Fruit fly (Drosophila melanogaster) whole organism, prepupa: ENCODE data around the gene CG14142.
A peak's percentile ranks its signal among the peaks of the same experiment; 100 is the strongest.

Source experiments
- Blimp-1 ChIP-seq: fragments of 200-800 bp; sonication (Bioruptor generic); optimal IDR thresholded peaks from 3 replicates; lab custom pipeline; 2017; ENCODE audit warnings: missing biosample characterization, missing genetic modification characterization, mild to moderate bottlenecking, moderate library complexity, missing genetic modification reagents
- CG10669 ChIP-seq: fragments of 200-800 bp; sonication (Bioruptor generic); optimal IDR thresholded peaks from 3 replicates; lab custom pipeline; 2018; ENCODE audit warnings: missing biosample characterization, mild to moderate bottlenecking, missing genetic modification characterization, moderate library complexity
- CG11902 ChIP-seq: fragments of 200-800 bp; sonication (Bioruptor generic); optimal IDR thresholded peaks from 3 replicates; lab custom pipeline; 2016; ENCODE audit warnings: missing biosample characterization, missing genetic modification characterization
- CG1621 ChIP-seq: fragments of 200-800 bp; sonication (Bioruptor generic); optimal IDR thresholded peaks from 3 replicates; lab custom pipeline; 2018; ENCODE audit warnings: missing biosample characterization, mild to moderate bottlenecking, missing genetic modification characterization
- CG16779 ChIP-seq: fragments of 200-800 bp; sonication (Bioruptor generic); optimal IDR thresholded peaks from 3 replicates; lab custom pipeline; 2017; ENCODE audit warnings: missing biosample characterization, mild to moderate bottlenecking, missing genetic modification characterization
- CG3032 ChIP-seq: fragments of 200-800 bp; optimal IDR thresholded peaks from 2 replicates; lab custom pipeline; 2019; ENCODE audit warnings: missing biosample characterization, mild to moderate bottlenecking, missing genetic modification characterization, moderate library complexity
- CG31627 ChIP-seq: fragments of 200-800 bp; sonication (Bioruptor generic); optimal IDR thresholded peaks from 3 replicates; lab custom pipeline; 2016; ENCODE audit warnings: missing biosample characterization, missing genetic modification characterization
- CG34406 ChIP-seq: fragments of 200-800 bp; sonication (Bioruptor generic); optimal IDR thresholded peaks from 3 replicates; lab custom pipeline; 2016; ENCODE audit warnings: missing biosample characterization, missing genetic modification characterization
- CG3919 ChIP-seq: fragments of 200-800 bp; sonication (Bioruptor generic); optimal IDR thresholded peaks from 3 replicates; lab custom pipeline; 2016; ENCODE audit warnings: missing biosample characterization, missing genetic modification characterization
- CG4318 ChIP-seq: fragments of 200-800 bp; sonication (Bioruptor generic); optimal IDR thresholded peaks from 3 replicates; lab custom pipeline; 2017; ENCODE audit warnings: missing biosample characterization, mild to moderate bottlenecking, missing genetic modification characterization
- CG6792 ChIP-seq: fragments of 200-800 bp; sonication (Bioruptor generic); optimal IDR thresholded peaks from 3 replicates; lab custom pipeline; 2016; ENCODE audit warnings: missing biosample characterization, missing genetic modification characterization
- CG6808 ChIP-seq: fragments of 200-800 bp; sonication (Bioruptor generic); optimal IDR thresholded peaks from 3 replicates; lab custom pipeline; 2017; ENCODE audit warnings: missing biosample characterization, missing genetic modification characterization, mild to moderate bottlenecking, moderate library complexity, missing genetic modification reagents
- CG8319 ChIP-seq: fragments of 200-800 bp; sonication (Bioruptor generic); optimal IDR thresholded peaks from 3 replicates; lab custom pipeline; 2016; ENCODE audit warnings: missing biosample characterization, missing genetic modification characterization
- Eip75B ChIP-seq: fragments of 200-800 bp; sonication (Bioruptor generic); optimal IDR thresholded peaks from 3 replicates; lab custom pipeline; 2016; ENCODE audit warnings: missing biosample characterization, missing genetic modification characterization
- Eip78C ChIP-seq: fragments of 200-800 bp; sonication (Bioruptor generic); peaks from one replicate; lab custom pipeline; 2016; ENCODE audit warnings: missing biosample characterization, missing genetic modification characterization
- Ets21C ChIP-seq: fragments of 200-800 bp; sonication (Bioruptor generic); optimal IDR thresholded peaks from 3 replicates; lab custom pipeline; 2016; ENCODE audit warnings: missing biosample characterization, missing genetic modification characterization
- Ets96B ChIP-seq: fragments of 200-800 bp; optimal IDR thresholded peaks from 2 replicates; lab custom pipeline; 2019; ENCODE audit warnings: missing biosample characterization, mild to moderate bottlenecking, missing genetic modification characterization, moderate library complexity
- Gug ChIP-seq: fragments of 200-800 bp; sonication (Bioruptor generic); IDR thresholded peaks from 2 replicates; pipeline ENCODE4 v1.3.6; 2022; ENCODE audit warnings: missing biosample characterization, missing genetic modification characterization
- Hr38 ChIP-seq: sonication (Bioruptor generic); optimal IDR thresholded peaks from 2 replicates; lab custom pipeline; 2016; ENCODE audit warnings: missing biosample characterization, missing genetic modification characterization
- Hr39 ChIP-seq: fragments of 200-800 bp; sonication (Bioruptor generic); optimal IDR thresholded peaks from 2 replicates; lab custom pipeline; 2016; ENCODE audit warnings: missing biosample characterization, missing genetic modification characterization
- Lpt ChIP-seq: fragments of 200-800 bp; sonication (Bioruptor generic); optimal IDR thresholded peaks from 3 replicates; lab custom pipeline; 2016; ENCODE audit warnings: missing biosample characterization, missing genetic modification characterization
- Met ChIP-seq: fragments of 200-800 bp; sonication (Bioruptor generic); optimal IDR thresholded peaks from 3 replicates; lab custom pipeline; 2016; ENCODE audit warnings: missing biosample characterization, missing genetic modification characterization
- Smox ChIP-seq: fragments of 200-800 bp; sonication (Bioruptor generic); optimal IDR thresholded peaks from 3 replicates; lab custom pipeline; 2016; ENCODE audit warnings: missing biosample characterization, missing genetic modification characterization
- Sox102F ChIP-seq: fragments of 200-800 bp; sonication (Bioruptor generic); optimal IDR thresholded peaks from 2 replicates; lab custom pipeline; 2016; ENCODE audit warnings: missing biosample characterization, mild to moderate bottlenecking, missing genetic modification characterization
- Sox14 ChIP-seq: fragments of 200-800 bp; sonication (Bioruptor generic); optimal IDR thresholded peaks from 3 replicates; lab custom pipeline; 2016; ENCODE audit warnings: missing biosample characterization, missing genetic modification characterization
- acj6 ChIP-seq: fragments of 200-800 bp; sonication (Bioruptor generic); optimal IDR thresholded peaks from 3 replicates; lab custom pipeline; 2016; ENCODE audit warnings: missing biosample characterization, missing genetic modification characterization
- dac ChIP-seq: fragments of 200-800 bp; sonication (Bioruptor generic); optimal IDR thresholded peaks from 2 replicates; lab custom pipeline; 2017; ENCODE audit warnings: missing biosample characterization, mild to moderate bottlenecking, missing genetic modification characterization
- dsx ChIP-seq: fragments of 200-800 bp; optimal IDR thresholded peaks from 3 replicates; lab custom pipeline; 2019; ENCODE audit warnings: missing biosample characterization, mild to moderate bottlenecking, missing genetic modification characterization, moderate library complexity; ENCODE audit not compliant: poor library complexity, severe bottlenecking
- eg ChIP-seq: fragments of 200-800 bp; sonication (Bioruptor generic); IDR thresholded peaks from 3 replicates; pipeline ENCODE4 v1.3.6; 2022; ENCODE audit warnings: missing biosample characterization, missing genetic modification characterization
- esn ChIP-seq: fragments of 200-800 bp; sonication (Bioruptor generic); optimal IDR thresholded peaks from 2 replicates; lab custom pipeline; 2016; ENCODE audit warnings: missing biosample characterization, mild to moderate bottlenecking, missing genetic modification characterization, moderate library complexity
- fkh ChIP-seq: fragments of 200-800 bp; sonication (Bioruptor generic); optimal IDR thresholded peaks from 3 replicates; lab custom pipeline; 2017; ENCODE audit warnings: missing biosample characterization, mild to moderate bottlenecking, missing genetic modification characterization, moderate library complexity
- lz ChIP-seq: fragments of 200-800 bp; sonication (Bioruptor generic); optimal IDR thresholded peaks from 3 replicates; lab custom pipeline; 2016; ENCODE audit warnings: missing biosample characterization, missing genetic modification characterization
- net ChIP-seq: fragments of 200-800 bp; sonication (Bioruptor generic); optimal IDR thresholded peaks from 3 replicates; lab custom pipeline; 2016; ENCODE audit warnings: missing biosample characterization, missing genetic modification characterization
- pdm3 ChIP-seq: fragments of 200-800 bp; sonication (Bioruptor generic); optimal IDR thresholded peaks from 3 replicates; lab custom pipeline; 2016; ENCODE audit warnings: missing biosample characterization, missing genetic modification characterization
- spab ChIP-seq: fragments of 200-800 bp; sonication (Bioruptor generic); optimal IDR thresholded peaks from 2 replicates; lab custom pipeline; 2017; ENCODE audit warnings: missing biosample characterization, mild to moderate bottlenecking, missing genetic modification characterization, missing genetic modification reagents
- ss ChIP-seq, 2 experiments: fragments of 200-800 bp; sonication (Bioruptor generic); optimal IDR thresholded peaks; 2 replicates in 1 of 2; 3 replicates in 1 of 2; lab custom pipeline; 2017 to 2018; ENCODE audit warnings: mild to moderate bottlenecking in 2 of 2, missing biosample characterization in 2 of 2, missing genetic modification characterization in 2 of 2, moderate library complexity in 1 of 2
- svp ChIP-seq: fragments of 200-800 bp; sonication (Bioruptor generic); peaks from one replicate; lab custom pipeline; 2016; ENCODE audit warnings: missing biosample characterization, missing genetic modification characterization
- topi ChIP-seq: fragments of 200-800 bp; sonication (Bioruptor generic); optimal IDR thresholded peaks from 3 replicates; lab custom pipeline; 2016; ENCODE audit warnings: missing biosample characterization, missing genetic modification characterization
- vri ChIP-seq: fragments of 200-800 bp; sonication (Bioruptor generic); optimal IDR thresholded peaks from 3 replicates; lab custom pipeline; 2016; ENCODE audit warnings: missing biosample characterization, mild to moderate bottlenecking, missing genetic modification characterization

Gene CG14142

dm6 chr3L:11197291-11198021 is 24.1 kb downstream of the CG14142 start, which contains the start of gene GlcAT-P (continued):
- TF ChIP-seq Ets21C (GFP tag; lab: Kevin White, UChicago) (no peak), Hr39 (GFP tag; lab: Kevin White, UChicago) (no peak), vri (GFP tag; lab: Kevin White, UChicago) (no peak), dac (GFP tag; lab: Kevin White, UChicago) (no peak), pdm3 (GFP tag; lab: Kevin White, UChicago) (peak; percentile 40), CG16779 (tag; lab: Kevin White, UChicago) (peak; percentile 6), Ets96B (tag; lab: Kevin White, UChicago) (peak; percentile 77), esn (peak; percentile 66), Eip75B (GFP tag; lab: Kevin White, UChicago) (peak; percentile 31), lz (peak; percentile 13), topi (GFP tag; lab: Kevin White, UChicago) (peak; percentile 22), net (peak; percentile 40), CG4318 (GFP tag; lab: Kevin White, UChicago) (peak; percentile 23), Gug (GFP tag; lab: Robert Waterston, UW) (peak; percentile 74), ss (GFP tag; optimal IDR thresholded peaks at IDR 0.05; lab: Kevin White, UChicago) (peak in 1 of 2 experiments; percentile 1), eg (GFP tag; lab: Robert Waterston, UW) (peak; percentile 84), CG34406 (GFP tag; lab: Kevin White, UChicago) (peak; percentile 51), Eip78C (peak; percentile 80), Sox102F (GFP tag; lab: Kevin White, UChicago) (no peak), Blimp-1 (GFP tag; lab: Kevin White, UChicago) (no peak), CG11902 (GFP tag; lab: Kevin White, UChicago) (no peak), CG6808 (peak; percentile 34), Met (GFP tag; lab: Kevin White, UChicago) (peak; percentile 50), CG31627 (GFP tag; lab: Kevin White, UChicago) (no peak), Hr38 (GFP tag; lab: Kevin White, UChicago) (no peak)

- no peak for TF ChIP-seq CG1621 (tag; lab: Kevin White, UChicago)
- TF ChIP-seq Smox: no peak
- TF ChIP-seq CG3032 (tag; lab: Kevin White, UChicago): no peak
- no peak for TF ChIP-seq Sox14 (GFP tag; lab: Kevin White, UChicago)
- TF ChIP-seq svp (GFP tag; lab: Kevin White, UChicago): peak; percentile 52
- TF ChIP-seq CG4318 (GFP tag; lab: Kevin White, UChicago): no peak
- TF ChIP-seq, all 60 proteins: peak for 1
Measured at dm6 chr3L:11198375-11198774, 25.1 kb downstream of the CG14142 start.

- TF ChIP-seq vri (GFP tag; lab: Kevin White, UChicago) (no peak), dsx (GFP tag; lab: Kevin White, UChicago) (peak; percentile 35)
Measured at dm6 chr3L:11199320-11199719, 26.0 kb downstream of the CG14142 start, which contains the start of gene CG7607. Gene CG7607 (plus strand): TSS chr3L:11199620.

- TF ChIP-seq CG10669 (GFP tag; lab: Kevin White, UChicago) (no peak), Smox (no peak), acj6 (GFP tag; lab: Kevin White, UChicago) (no peak), lz (no peak), Lpt (GFP tag; lab: Kevin White, UChicago) (no peak), eg (GFP tag; lab: Robert Waterston, UW) (no peak), Sox14 (GFP tag; lab: Kevin White, UChicago) (no peak), CG8319 (no peak), CG6792 (GFP tag; lab: Kevin White, UChicago) (no peak), CG3919 (no peak), spab (GFP tag; lab: Kevin White, UChicago) (no peak), CG34406 (GFP tag; lab: Kevin White, UChicago) (no peak), Hr38 (GFP tag; lab: Kevin White, UChicago) (no peak), CG3032 (tag; lab: Kevin White, UChicago) (no peak), fkh (no peak), svp (GFP tag; lab: Kevin White, UChicago) (no peak), CG4318 (GFP tag; lab: Kevin White, UChicago) (no peak), CG31627 (GFP tag; lab: Kevin White, UChicago) (no peak)
Measured at dm6 chr3L:11201051-11201450, 27.7 kb downstream of the CG14142 start, which contains the start of gene nkt. Gene nkt (plus strand): TSS chr3L:11201351.
